Fruit fly (Drosophila melanogaster) whole organism, wandering third instar larva: ENCODE data around the gene CG1239.

Experiments
- Abd-B ChIP-seq: fragments of >200 bp; optimal IDR thresholded peaks from 2 replicates; lab custom pipeline; 2017; ENCODE audit warnings: missing biosample characterization, missing genetic modification characterization
- Myc ChIP-seq: fragments of >200 bp; optimal IDR thresholded peaks from 2 replicates; lab custom pipeline; 2017
- OdsH ChIP-seq: fragments of 200-800 bp; sonication (Bioruptor generic); optimal IDR thresholded peaks from 2 replicates; lab custom pipeline; 2016; ENCODE audit warnings: missing biosample characterization, mild to moderate bottlenecking, missing genetic modification characterization
- brk ChIP-seq: fragments of 200-800 bp; sonication (Bioruptor generic); optimal IDR thresholded peaks from 2 replicates; lab custom pipeline; 2016; ENCODE audit warnings: missing biosample characterization, mild to moderate bottlenecking, missing genetic modification characterization
- dsf ChIP-seq: sonication (Bioruptor generic); optimal IDR thresholded peaks from 2 replicates; lab custom pipeline; 2016; ENCODE audit warnings: missing biosample characterization, missing genetic modification characterization, borderline replicate concordance
- pan ChIP-seq: fragments of >200 bp; optimal IDR thresholded peaks from 2 replicates; lab custom pipeline; 2017
- tai ChIP-seq: sonication (Bioruptor generic); optimal IDR thresholded peaks from 2 replicates; lab custom pipeline; 2016; ENCODE audit warnings: missing biosample characterization, missing genetic modification characterization
- usp ChIP-seq: fragments of >200 bp; optimal IDR thresholded peaks from 2 replicates; lab custom pipeline; 2017; ENCODE audit warnings: missing biosample characterization, missing genetic modification characterization

DNA sequence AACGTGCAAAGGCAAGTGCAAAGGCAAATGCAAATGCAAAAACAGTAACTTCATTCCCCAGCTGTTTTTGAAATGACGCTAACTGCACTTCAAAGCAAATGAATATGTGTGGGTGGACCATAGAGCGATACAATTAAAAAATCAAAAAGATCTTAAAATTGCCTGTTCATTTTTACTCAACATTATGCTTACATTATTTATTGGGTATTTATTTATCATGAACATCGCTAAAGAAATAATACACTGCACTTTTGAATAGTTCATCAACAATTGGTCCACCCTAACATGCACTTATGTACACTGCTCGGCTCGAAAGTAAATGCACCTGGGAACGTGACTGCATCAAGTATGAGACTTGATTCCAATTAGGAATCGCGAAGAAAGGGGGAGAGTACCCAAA lies 38.9 kb upstream of the CG1239 start:
- no peak for TF ChIP-seq OdsH
- no peak for TF ChIP-seq Myc (lab: Kevin White, UChicago)
- TF ChIP-seq usp, result no peak
- no peak for TF ChIP-seq tai
- TF ChIP-seq Abd-B, result no peak
- TF ChIP-seq pan, result no peak
- TF ChIP-seq brk (GFP tag; lab: Kevin White, UChicago), result no peak
- TF ChIP-seq dsf, result no peak
